Fruit fly (Drosophila melanogaster) whole organism, prepupa: ENCODE results near the gene Edc3.

ENCODE experiments used
- Blimp-1 ChIP-seq: fragments of 200-800 bp; sonication (Bioruptor generic); optimal IDR thresholded peaks from 3 replicates; lab custom pipeline; 2017; ENCODE audit warnings: missing biosample characterization, missing genetic modification characterization, mild to moderate bottlenecking, moderate library complexity, missing genetic modification reagents
- CG10631 ChIP-seq: fragments of 200-800 bp; sonication (Bioruptor generic); optimal IDR thresholded peaks from 2 replicates; lab custom pipeline; 2016; ENCODE audit warnings: missing biosample characterization, missing genetic modification characterization
- CG10669 ChIP-seq: fragments of 200-800 bp; sonication (Bioruptor generic); optimal IDR thresholded peaks from 3 replicates; lab custom pipeline; 2018; ENCODE audit warnings: missing biosample characterization, mild to moderate bottlenecking, missing genetic modification characterization, moderate library complexity
- CG11902 ChIP-seq: fragments of 200-800 bp; sonication (Bioruptor generic); optimal IDR thresholded peaks from 3 replicates; lab custom pipeline; 2016; ENCODE audit warnings: missing biosample characterization, missing genetic modification characterization
- CG15336 ChIP-seq: fragments of 200-800 bp; sonication (Bioruptor generic); IDR thresholded peaks from 2 replicates; pipeline ENCODE4 v1.3.6; 2022; ENCODE audit warnings: missing biosample characterization, missing genetic modification characterization
- CG16779 ChIP-seq: fragments of 200-800 bp; sonication (Bioruptor generic); optimal IDR thresholded peaks from 3 replicates; lab custom pipeline; 2017; ENCODE audit warnings: missing biosample characterization, mild to moderate bottlenecking, missing genetic modification characterization
- CG3032 ChIP-seq: fragments of 200-800 bp; optimal IDR thresholded peaks from 2 replicates; lab custom pipeline; 2019; ENCODE audit warnings: missing biosample characterization, mild to moderate bottlenecking, missing genetic modification characterization, moderate library complexity
- CG31627 ChIP-seq: fragments of 200-800 bp; sonication (Bioruptor generic); optimal IDR thresholded peaks from 3 replicates; lab custom pipeline; 2016; ENCODE audit warnings: missing biosample characterization, missing genetic modification characterization
- CG32006 ChIP-seq: fragments of 200-800 bp; sonication (Bioruptor generic); optimal IDR thresholded peaks from 3 replicates; lab custom pipeline; 2017; ENCODE audit warnings: missing biosample characterization, mild to moderate bottlenecking, missing genetic modification characterization
- CG34406 ChIP-seq: fragments of 200-800 bp; sonication (Bioruptor generic); optimal IDR thresholded peaks from 3 replicates; lab custom pipeline; 2016; ENCODE audit warnings: missing biosample characterization, missing genetic modification characterization
- CG3919 ChIP-seq: fragments of 200-800 bp; sonication (Bioruptor generic); optimal IDR thresholded peaks from 3 replicates; lab custom pipeline; 2016; ENCODE audit warnings: missing biosample characterization, missing genetic modification characterization
- CG6163 ChIP-seq: fragments of 200-800 bp; sonication (Bioruptor generic); IDR thresholded peaks from 3 replicates; pipeline ENCODE4 v1.3.6; 2022; ENCODE audit warnings: missing biosample characterization, missing genetic modification characterization
- CG6276 ChIP-seq: fragments of 200-800 bp; sonication (Bioruptor generic); optimal IDR thresholded peaks from 2 replicates; lab custom pipeline; 2017; ENCODE audit warnings: missing biosample characterization, mild to moderate bottlenecking, missing genetic modification characterization
- CG6792 ChIP-seq: fragments of 200-800 bp; sonication (Bioruptor generic); optimal IDR thresholded peaks from 3 replicates; lab custom pipeline; 2016; ENCODE audit warnings: missing biosample characterization, missing genetic modification characterization
- CG6808 ChIP-seq: fragments of 200-800 bp; sonication (Bioruptor generic); optimal IDR thresholded peaks from 3 replicates; lab custom pipeline; 2017; ENCODE audit warnings: missing biosample characterization, missing genetic modification characterization, mild to moderate bottlenecking, moderate library complexity, missing genetic modification reagents
- CG6854 ChIP-seq: fragments of 200-800 bp; sonication (Bioruptor generic); optimal IDR thresholded peaks from 2 replicates; lab custom pipeline; 2017; ENCODE audit warnings: missing biosample characterization, mild to moderate bottlenecking, missing genetic modification characterization
- CG8119 ChIP-seq: fragments of 200-800 bp; sonication (Bioruptor generic); IDR thresholded peaks from 3 replicates; pipeline ENCODE4 v1.3.6; 2022; ENCODE audit warnings: missing biosample characterization, missing genetic modification characterization
- CG8319 ChIP-seq: fragments of 200-800 bp; sonication (Bioruptor generic); optimal IDR thresholded peaks from 3 replicates; lab custom pipeline; 2016; ENCODE audit warnings: missing biosample characterization, missing genetic modification characterization
- CG9139 ChIP-seq: fragments of 200-800 bp; sonication (Bioruptor generic); optimal IDR thresholded peaks from 3 replicates; lab custom pipeline; 2017; ENCODE audit warnings: missing biosample characterization, mild to moderate bottlenecking, missing genetic modification characterization
- Eip75B ChIP-seq: fragments of 200-800 bp; sonication (Bioruptor generic); optimal IDR thresholded peaks from 3 replicates; lab custom pipeline; 2016; ENCODE audit warnings: missing biosample characterization, missing genetic modification characterization
- Eip78C ChIP-seq: fragments of 200-800 bp; sonication (Bioruptor generic); peaks from one replicate; lab custom pipeline; 2016; ENCODE audit warnings: missing biosample characterization, missing genetic modification characterization
- Eip93F ChIP-seq: fragments of 200-800 bp; sonication (Bioruptor generic); optimal IDR thresholded peaks from 2 replicates; lab custom pipeline; 2016; ENCODE audit warnings: missing biosample characterization, mild to moderate bottlenecking, missing genetic modification characterization
- Ets21C ChIP-seq: fragments of 200-800 bp; sonication (Bioruptor generic); optimal IDR thresholded peaks from 3 replicates; lab custom pipeline; 2016; ENCODE audit warnings: missing biosample characterization, missing genetic modification characterization
- Gug ChIP-seq: fragments of 200-800 bp; sonication (Bioruptor generic); IDR thresholded peaks from 2 replicates; pipeline ENCODE4 v1.3.6; 2022; ENCODE audit warnings: missing biosample characterization, missing genetic modification characterization
- Hr38 ChIP-seq: sonication (Bioruptor generic); optimal IDR thresholded peaks from 2 replicates; lab custom pipeline; 2016; ENCODE audit warnings: missing biosample characterization, missing genetic modification characterization
- Hr39 ChIP-seq: fragments of 200-800 bp; sonication (Bioruptor generic); optimal IDR thresholded peaks from 2 replicates; lab custom pipeline; 2016; ENCODE audit warnings: missing biosample characterization, missing genetic modification characterization
- Hr4 ChIP-seq: fragments of 200-800 bp; sonication (Bioruptor generic); optimal IDR thresholded peaks from 3 replicates; lab custom pipeline; 2016; ENCODE audit warnings: missing biosample characterization, missing genetic modification characterization
- Lpt ChIP-seq: fragments of 200-800 bp; sonication (Bioruptor generic); optimal IDR thresholded peaks from 3 replicates; lab custom pipeline; 2016; ENCODE audit warnings: missing biosample characterization, missing genetic modification characterization
- OdsH ChIP-seq: fragments of 200-800 bp; sonication (Bioruptor generic); optimal IDR thresholded peaks from 3 replicates; lab custom pipeline; 2016; ENCODE audit warnings: missing biosample characterization, missing genetic modification characterization
- Smox ChIP-seq: fragments of 200-800 bp; sonication (Bioruptor generic); optimal IDR thresholded peaks from 3 replicates; lab custom pipeline; 2016; ENCODE audit warnings: missing biosample characterization, missing genetic modification characterization
- Sox14 ChIP-seq: fragments of 200-800 bp; sonication (Bioruptor generic); optimal IDR thresholded peaks from 3 replicates; lab custom pipeline; 2016; ENCODE audit warnings: missing biosample characterization, missing genetic modification characterization
- Sox15 ChIP-seq: fragments of 200-800 bp; sonication (Bioruptor generic); optimal IDR thresholded peaks from 3 replicates; lab custom pipeline; 2016; ENCODE audit warnings: missing biosample characterization, missing genetic modification characterization
- achi ChIP-seq: fragments of 200-800 bp; sonication (Bioruptor generic); optimal IDR thresholded peaks from 3 replicates; lab custom pipeline; 2016; ENCODE audit warnings: missing biosample characterization, missing genetic modification characterization
- acj6 ChIP-seq: fragments of 200-800 bp; sonication (Bioruptor generic); optimal IDR thresholded peaks from 3 replicates; lab custom pipeline; 2016; ENCODE audit warnings: missing biosample characterization, missing genetic modification characterization
- cyc ChIP-seq: fragments of 200-800 bp; sonication (Bioruptor generic); optimal IDR thresholded peaks from 3 replicates; lab custom pipeline; 2016; ENCODE audit warnings: missing biosample characterization, missing genetic modification characterization
- dac ChIP-seq: fragments of 200-800 bp; sonication (Bioruptor generic); optimal IDR thresholded peaks from 2 replicates; lab custom pipeline; 2017; ENCODE audit warnings: missing biosample characterization, mild to moderate bottlenecking, missing genetic modification characterization
- eg ChIP-seq: fragments of 200-800 bp; sonication (Bioruptor generic); IDR thresholded peaks from 3 replicates; pipeline ENCODE4 v1.3.6; 2022; ENCODE audit warnings: missing biosample characterization, missing genetic modification characterization
- esn ChIP-seq: fragments of 200-800 bp; sonication (Bioruptor generic); optimal IDR thresholded peaks from 2 replicates; lab custom pipeline; 2016; ENCODE audit warnings: missing biosample characterization, mild to moderate bottlenecking, missing genetic modification characterization, moderate library complexity
- fd85E ChIP-seq: fragments of 200-800 bp; sonication (Bioruptor generic); optimal IDR thresholded peaks from 3 replicates; lab custom pipeline; 2016; ENCODE audit warnings: missing biosample characterization, missing genetic modification characterization
- fkh ChIP-seq: fragments of 200-800 bp; sonication (Bioruptor generic); optimal IDR thresholded peaks from 3 replicates; lab custom pipeline; 2017; ENCODE audit warnings: missing biosample characterization, mild to moderate bottlenecking, missing genetic modification characterization, moderate library complexity
- pdm3 ChIP-seq: fragments of 200-800 bp; sonication (Bioruptor generic); optimal IDR thresholded peaks from 3 replicates; lab custom pipeline; 2016; ENCODE audit warnings: missing biosample characterization, missing genetic modification characterization
- salr ChIP-seq, 2 experiments: fragments of 200-800 bp; sonication (Bioruptor generic); optimal IDR thresholded peaks; 3 replicates each; lab custom pipeline; 2016 to 2018; ENCODE audit warnings: missing biosample characterization in 2 of 2, missing genetic modification characterization in 2 of 2, mild to moderate bottlenecking in 1 of 2
- svp ChIP-seq: fragments of 200-800 bp; sonication (Bioruptor generic); peaks from one replicate; lab custom pipeline; 2016; ENCODE audit warnings: missing biosample characterization, missing genetic modification characterization

Edc3 gene

DNA sequence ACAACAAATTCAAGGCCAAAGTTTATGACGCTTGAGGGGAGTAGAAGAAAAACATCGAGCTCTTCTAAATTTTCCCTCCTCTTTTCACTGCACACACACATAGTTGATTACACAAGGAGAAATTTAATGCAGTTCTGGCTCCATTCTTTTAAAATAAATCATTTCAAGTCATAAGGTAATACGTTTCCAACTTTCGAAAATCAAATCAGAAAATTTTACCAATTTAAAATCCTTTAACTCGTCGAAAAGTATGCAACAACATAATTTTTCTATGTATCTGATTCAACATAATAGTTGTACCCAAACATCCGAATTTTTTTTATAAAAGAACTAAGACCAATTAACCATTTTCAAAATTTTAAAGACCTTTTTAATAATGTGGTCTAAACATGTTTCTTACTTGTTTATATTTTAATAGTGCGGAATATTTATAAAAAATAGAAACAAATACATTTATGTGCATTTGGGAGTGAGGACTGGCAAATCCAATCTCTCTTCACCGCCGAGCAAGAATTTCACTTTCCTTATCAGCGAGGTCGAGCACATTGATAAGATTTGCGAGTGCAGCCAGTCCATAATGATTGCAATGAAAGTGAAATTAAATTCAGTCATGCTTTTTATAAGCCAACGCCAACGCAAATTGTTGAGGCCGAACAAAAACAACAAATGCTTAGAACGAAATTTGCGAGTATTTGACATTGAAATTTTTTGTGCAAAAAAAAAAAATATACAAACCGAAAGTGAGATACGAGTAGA lies 23.5 kb downstream of the Edc3 start (continued):
- TF ChIP-seq CG11902 (GFP tag; lab: Kevin White, UChicago) = no peak
- TF ChIP-seq CG31627 = peak; percentile 32
- TF ChIP-seq Eip78C (GFP tag; lab: Kevin White, UChicago) = peak; percentile 89
- peak; percentile 61 for TF ChIP-seq Smox (GFP tag; lab: Kevin White, UChicago)
- TF ChIP-seq CG6854 (GFP tag; lab: Kevin White, UChicago) = no peak
- TF ChIP-seq Blimp-1 = no peak
- peak; percentile 46 for TF ChIP-seq Hr4 (GFP tag; lab: Kevin White, UChicago)
- TF ChIP-seq Sox15 = no peak
- TF ChIP-seq dac (GFP tag; lab: Kevin White, UChicago) = no peak
- no peak for TF ChIP-seq fd85E (GFP tag; lab: Kevin White, UChicago)
- no peak for TF ChIP-seq Ets21C
- TF ChIP-seq svp (GFP tag; lab: Kevin White, UChicago) = peak; percentile 81
- TF ChIP-seq CG15336 (GFP tag; lab: Robert Waterston, UW) = no peak
- peak in 1 of 2 experiments; percentile 12 for TF ChIP-seq salr (GFP tag; optimal IDR thresholded peaks at IDR 0.05; lab: Kevin White, UChicago)
- no peak for TF ChIP-seq fkh
- TF ChIP-seq CG3032 = peak; percentile 30
- no peak for TF ChIP-seq CG9139 (GFP tag; lab: Kevin White, UChicago)
- peak; percentile 57 for TF ChIP-seq CG34406
- TF ChIP-seq CG6792 (GFP tag; lab: Kevin White, UChicago) = peak; percentile 40
- peak; percentile 45 for TF ChIP-seq Hr39 (GFP tag; lab: Kevin White, UChicago)
- TF ChIP-seq, all 60 proteins: peak for 37

DNA sequence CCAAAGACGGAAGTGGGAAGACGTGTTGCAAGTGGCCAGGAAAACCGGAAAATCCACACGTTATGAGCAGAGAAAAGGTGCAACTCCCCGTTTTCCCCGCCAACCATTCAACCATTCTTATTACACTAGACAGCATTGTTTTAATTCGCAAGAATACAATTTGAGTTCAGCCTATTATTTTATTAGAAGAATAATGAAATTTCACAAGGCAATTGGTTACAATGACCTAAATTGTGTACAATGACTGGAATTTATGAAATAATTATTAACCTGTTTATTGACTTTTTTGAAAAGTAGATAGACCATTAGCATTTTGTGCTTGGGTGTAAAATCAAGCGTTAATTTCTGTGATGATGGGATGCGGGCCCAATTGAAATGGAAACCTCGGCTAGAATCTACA lies 25.1 kb downstream of the Edc3 start:
- TF ChIP-seq salr (GFP tag; optimal IDR thresholded peaks at IDR 0.05; lab: Kevin White, UChicago) (peak in 1 of 2 experiments; percentile 51), Eip75B (GFP tag; lab: Kevin White, UChicago) (peak; percentile 38), CG6163 (GFP tag; lab: Robert Waterston, UW) (peak; percentile 58; the same call in 2 of the 3 replicates), Blimp-1 (no peak), esn (GFP tag; lab: Kevin White, UChicago) (no peak), CG15336 (GFP tag; lab: Robert Waterston, UW) (peak; percentile 61), CG8319 (GFP tag; lab: Kevin White, UChicago) (no peak), Ets21C (no peak), Eip78C (GFP tag; lab: Kevin White, UChicago) (peak; percentile 71), Hr39 (GFP tag; lab: Kevin White, UChicago) (no peak), Eip93F (GFP tag; lab: Kevin White, UChicago) (no peak), fd85E (GFP tag; lab: Kevin White, UChicago) (no peak), cyc (GFP tag; lab: Kevin White, UChicago) (no peak), Hr4 (GFP tag; lab: Kevin White, UChicago) (peak; percentile 16), CG16779 (tag; lab: Kevin White, UChicago) (no peak), eg (GFP tag; lab: Robert Waterston, UW) (peak; percentile 58), CG10631 (GFP tag; lab: Kevin White, UChicago) (peak; percentile 62), CG6808 (GFP tag; lab: Kevin White, UChicago) (no peak), acj6 (peak; percentile 11), CG10669 (GFP tag; lab: Kevin White, UChicago) (no peak), CG6276 (peak; percentile 13), Lpt (GFP tag; lab: Kevin White, UChicago) (peak; percentile 31), CG8119 (GFP tag; lab: Robert Waterston, UW) (peak; percentile 58; the same call in 2 of the 3 replicates), Hr38 (GFP tag; lab: Kevin White, UChicago) (no peak), Sox14 (GFP tag; lab: Kevin White, UChicago) (peak; percentile 40), CG3919 (GFP tag; lab: Kevin White, UChicago) (peak; percentile 15), pdm3 (peak; percentile 36), achi (peak; percentile 29), CG34406 (no peak), CG32006 (peak; percentile 29), Gug (GFP tag; lab: Robert Waterston, UW) (peak; percentile 15; the same call in 1 of the 2 replicates), OdsH (GFP tag; lab: Kevin White, UChicago) (peak; percentile 11)
